Worm (Caenorhabditis elegans): ENCODE measurements around the gene nspc-17.

DNA sequence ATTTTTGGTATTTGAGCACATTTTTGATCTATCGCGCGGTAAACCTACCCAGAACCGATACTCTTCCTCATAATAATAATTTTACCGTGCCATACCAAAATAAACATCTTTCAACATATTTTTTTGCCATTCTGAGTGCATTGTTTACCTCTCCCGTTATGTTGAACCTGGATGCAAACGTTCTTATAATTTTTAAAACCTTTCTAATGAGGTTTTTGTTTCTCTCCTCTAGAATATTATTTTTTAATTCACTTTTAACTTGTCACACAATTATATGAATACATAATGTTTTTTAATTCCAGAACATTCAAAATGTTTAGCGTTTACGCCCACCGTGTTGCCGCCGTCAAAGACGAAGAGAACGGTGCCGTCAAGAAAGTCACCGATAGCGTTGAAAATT lies 20.6 kb upstream of the nspc-17 start, which contains the start of gene enri-2:
- TF ChIP-seq dao-5 (tag; optimal IDR thresholded peaks at IDR 0.05) (no peak), him-1 (tag; optimal IDR thresholded peaks at IDR 0.05) (no peak), W03F9.2 (tag; optimal IDR thresholded peaks at IDR 0.05) (no peak)

Data from whole organism, L4/young adult.